Worm (Caenorhabditis elegans): ENCODE data around the gene F35E8.13.
"Not testable (repeated sequence)": the region's sequence is repeated elsewhere in the genome, so short reads cannot be mapped to it uniquely, and the experiment has no call there.

F35E8.13 gene

ce11 chrV:15900564-15900963 is 22.5 kb upstream of the F35E8.13 start:
- TF ChIP-seq bed-3 (GFP tag; optimal IDR thresholded peaks at IDR 0.05) (no peak), ceh-39 (tag; optimal IDR thresholded peaks at IDR 0.05) (no peak), lin-32 (GFP tag; optimal IDR thresholded peaks at IDR 0.05) (no peak), ham-2 (GFP tag; optimal IDR thresholded peaks at IDR 0.05) (no peak), cnd-1 (tag; optimal IDR thresholded peaks at IDR 0.05) (no peak), lsy-2 (tag; optimal IDR thresholded peaks at IDR 0.05) (no peak), ztf-11 (tag; optimal IDR thresholded peaks at IDR 0.05) (no peak), ceh-83 (GFP tag; optimal IDR thresholded peaks at IDR 0.05) (no peak), nhr-28 (tag; optimal IDR thresholded peaks at IDR 0.05) (no peak), sem-2 (GFP tag; optimal IDR thresholded peaks at IDR 0.05) (no peak), lin-13 (tag; optimal IDR thresholded peaks at IDR 0.05) (no peak)

- TF ChIP-seq elt-1 (tag; optimal IDR thresholded peaks at IDR 0.05; ENCODE audit: borderline replicate concordance, insufficient read depth); bed-3 (GFP tag; optimal IDR thresholded peaks at IDR 0.05); lin-32 (GFP tag; optimal IDR thresholded peaks at IDR 0.05): not testable (repeated sequence)
Measured at ce11 chrV:15905530-15905929, 17.5 kb upstream of the F35E8.13 start, which contains the start of the genes F35E8.1 and F35E8.2. Gene F35E8.1, minus strand, starts transcription at chrV:15905630. Gene F35E8.2, plus strand, starts transcription at chrV:15905661.

ce11 chrV:15911848-15912247 is 11.2 kb upstream of the F35E8.13 start, which contains the start of gene F35E8.6:
Gene F35E8.6, plus strand, starts transcription at chrV:15912148.
- TF ChIP-seq flh-1 (GFP tag; optimal IDR thresholded peaks at IDR 0.05) (no peak), ceh-83 (GFP tag; optimal IDR thresholded peaks at IDR 0.05) (no peak), cnd-1 (tag; optimal IDR thresholded peaks at IDR 0.05) (no peak), tbx-8 (GFP tag; optimal IDR thresholded peaks at IDR 0.05) (no peak)

ce11 chrV:15912677-15913076 is 10.4 kb upstream of the F35E8.13 start:
- no peak for TF ChIP-seq pha-4 (tag; optimal IDR thresholded peaks at IDR 0.05)
- no peak for TF ChIP-seq nhr-237 (tag; optimal IDR thresholded peaks at IDR 0.05)
- no peak for TF ChIP-seq ham-2 (GFP tag; optimal IDR thresholded peaks at IDR 0.05)
- no peak for TF ChIP-seq nhr-76 (tag; optimal IDR thresholded peaks at IDR 0.05)
- TF ChIP-seq M03D4.4 (tag; optimal IDR thresholded peaks at IDR 0.05), result no peak
- no peak for TF ChIP-seq nhr-12 (tag; optimal IDR thresholded peaks at IDR 0.05)
- no peak for TF ChIP-seq ces-1 (GFP tag; optimal IDR thresholded peaks at IDR 0.05)
- no peak for TF ChIP-seq blmp-1 (tag; optimal IDR thresholded peaks at IDR 0.05)
- no peak for TF ChIP-seq ceh-39 (tag; optimal IDR thresholded peaks at IDR 0.05)
- TF ChIP-seq lin-13 (tag; optimal IDR thresholded peaks at IDR 0.05), result no peak
- TF ChIP-seq cnd-1 (tag; optimal IDR thresholded peaks at IDR 0.05), result no peak

ce11 chrV:15913714-15914113 is 9.4 kb upstream of the F35E8.13 start, which contains the start of gene F35E8.7:
Gene F35E8.7, plus strand, starts transcription at chrV:15914014.
- TF ChIP-seq unc-39 (tag; optimal IDR thresholded peaks at IDR 0.05) (no peak), pha-4 (tag; optimal IDR thresholded peaks at IDR 0.05) (no peak), lsy-2 (tag; optimal IDR thresholded peaks at IDR 0.05) (no peak), ztf-11 (tag; optimal IDR thresholded peaks at IDR 0.05) (no peak), ham-2 (GFP tag; optimal IDR thresholded peaks at IDR 0.05) (no peak), zip-8 (tag; optimal IDR thresholded peaks at IDR 0.05) (no peak), nhr-28 (tag; optimal IDR thresholded peaks at IDR 0.05) (no peak), lin-13 (tag; optimal IDR thresholded peaks at IDR 0.05) (no peak), bed-3 (GFP tag; optimal IDR thresholded peaks at IDR 0.05) (no peak), hlh-1 (tag; optimal IDR thresholded peaks at IDR 0.05) (no peak), nhr-2 (tag; optimal IDR thresholded peaks at IDR 0.05) (no peak), ceh-83 (GFP tag; optimal IDR thresholded peaks at IDR 0.05) (no peak), ceh-39 (tag; optimal IDR thresholded peaks at IDR 0.05) (no peak), blmp-1 (tag; optimal IDR thresholded peaks at IDR 0.05) (no peak), unc-120 (tag; optimal IDR thresholded peaks at IDR 0.05; ENCODE audit: poor library complexity, severe bottlenecking) (no peak), mls-2 (tag; optimal IDR thresholded peaks at IDR 0.05) (no peak), elt-3 (tag; optimal IDR thresholded peaks at IDR 0.05) (no peak), M03D4.4 (tag; optimal IDR thresholded peaks at IDR 0.05) (no peak), nhr-12 (tag; optimal IDR thresholded peaks at IDR 0.05) (no peak)

- peak; percentile 32 for TF ChIP-seq drap-1 (GFP tag; optimal IDR thresholded peaks at IDR 0.05)
- no peak for TF ChIP-seq elt-1 (tag; optimal IDR thresholded peaks at IDR 0.05; ENCODE audit: borderline replicate concordance, insufficient read depth)
Measured at ce11 chrV:15914774-15915173, 8.3 kb upstream of the F35E8.13 start.

Data from whole organism, mixed stage, embryonic.